Worm (Caenorhabditis elegans): ENCODE results near the gene spat-2.
A peak's percentile ranks its signal among the peaks of the same experiment; 100 is the strongest.

Gene spat-2

DNA sequence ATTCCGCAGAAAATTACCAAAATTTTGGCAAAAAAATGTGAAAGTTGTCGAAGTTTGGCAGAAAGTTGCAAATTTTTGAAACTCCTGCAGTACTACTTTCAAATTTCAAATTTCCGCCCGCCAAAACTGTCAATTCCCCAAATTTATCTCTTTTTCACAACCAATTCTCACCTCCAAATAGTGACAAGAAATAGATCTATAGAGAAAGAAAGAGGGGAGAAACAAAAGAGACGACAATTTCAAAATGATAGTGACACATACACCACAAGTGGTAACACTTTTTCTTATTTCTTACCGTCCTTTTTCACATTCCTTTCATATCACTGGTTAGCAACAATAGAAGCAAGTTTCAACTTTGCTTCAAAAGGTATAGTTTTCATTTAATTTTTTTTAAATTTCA, 47.3 kb downstream of the spat-2 start:
- no peak for TF ChIP-seq ama-1 (optimal IDR thresholded peaks at IDR 0.05)
- TF ChIP-seq ama-1 (GFP tag; optimal IDR thresholded peaks at IDR 0.05) = no peak
- TF ChIP-seq nhr-80 (tag; optimal IDR thresholded peaks at IDR 0.05) = peak; percentile 73

DNA sequence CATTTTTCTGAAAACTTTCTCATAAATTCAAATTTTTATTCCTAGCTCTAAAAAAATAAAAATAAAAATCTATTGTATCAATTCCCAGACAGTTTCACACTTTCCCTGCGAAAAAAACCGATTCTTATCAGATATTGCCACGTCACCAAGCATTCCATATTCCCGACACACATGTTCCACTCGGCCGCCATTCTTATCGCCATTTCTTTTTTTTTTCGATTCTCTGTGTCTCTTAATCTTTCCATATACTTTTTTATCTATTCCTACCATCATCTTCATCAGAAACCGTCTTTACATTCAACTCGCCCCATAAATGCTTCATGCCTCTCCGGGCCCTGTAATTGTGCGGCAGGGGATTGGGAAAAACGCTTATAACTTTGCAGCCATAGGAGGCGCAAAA, 50.7 kb downstream of the spat-2 start:
- TF ChIP-seq snpc-4 (GFP tag; optimal IDR thresholded peaks at IDR 0.05) (no peak), snpc-4 (tag; optimal IDR thresholded peaks at IDR 0.05) (peak in 2 of 4 experiments; percentile 34), bed-1 (GFP tag; IDR thresholded peaks at IDR 0.05) (no peak), let-607 (tag; optimal IDR thresholded peaks at IDR 0.05) (peak; percentile 72 to 89), nhr-80 (tag; optimal IDR thresholded peaks at IDR 0.05) (peak; percentile 81), attf-5 (GFP tag; optimal IDR thresholded peaks at IDR 0.05) (peak; percentile 29)

DNA sequence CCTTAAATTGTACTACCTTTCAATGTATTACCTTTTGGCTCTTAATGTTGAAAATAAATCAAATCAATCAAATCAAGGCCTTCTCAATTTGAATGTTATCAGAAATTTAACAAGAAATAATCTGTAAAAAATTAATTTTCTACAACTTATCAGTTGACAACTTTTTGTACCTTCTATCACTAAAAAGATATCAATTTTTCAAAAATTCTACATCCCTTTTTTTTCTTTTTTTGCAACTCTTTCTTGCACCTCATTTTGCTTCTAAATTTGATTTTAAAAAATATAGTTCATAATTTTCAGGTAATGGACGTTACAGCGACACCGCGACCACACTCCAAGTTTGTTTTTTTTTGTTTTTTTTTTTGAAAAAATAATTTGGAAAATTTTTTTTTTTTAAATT, 51.4 kb downstream of the spat-2 start, which contains the start of gene W09D6.5:
TSS of gene W09D6.5 (plus strand) at position 301 of the 400 bp plus-strand sequence.
- TF ChIP-seq egl-18 (GFP tag; IDR thresholded peaks at IDR 0.05) = no peak
- no peak for TF ChIP-seq tbp1 (GFP tag; optimal IDR thresholded peaks at IDR 0.05)
- no peak for TF ChIP-seq ztf-18 (tag; optimal IDR thresholded peaks at IDR 0.05)
- no peak for TF ChIP-seq gei-17 (GFP tag; optimal IDR thresholded peaks at IDR 0.05)
- TF ChIP-seq F52B5.7 (tag; optimal IDR thresholded peaks at IDR 0.05) = no peak
- TF ChIP-seq let-526 (GFP tag; IDR thresholded peaks at IDR 0.05) = no peak
- TF ChIP-seq dpl-1 (GFP tag; optimal IDR thresholded peaks at IDR 0.05) = no peak
- TF ChIP-seq Y67H2A.10 (GFP tag; conservative IDR thresholded peaks at IDR 0.05) = no peak
- TF ChIP-seq K12H6.12 (tag; optimal IDR thresholded peaks at IDR 0.05) = no peak
- no peak for TF ChIP-seq lsy-27 (tag; optimal IDR thresholded peaks at IDR 0.05; ENCODE audit: borderline replicate concordance, insufficient read depth)
- no peak for TF ChIP-seq B0019.2 (GFP tag; conservative IDR thresholded peaks at IDR 0.05)
- TF ChIP-seq bed-1 (GFP tag; IDR thresholded peaks at IDR 0.05) = no peak
- TF ChIP-seq lin-35 (GFP tag; optimal IDR thresholded peaks at IDR 0.05) = no peak
- TF ChIP-seq akir-1 (GFP tag; optimal IDR thresholded peaks at IDR 0.05) = no peak
- no peak for TF ChIP-seq ceh-100 (GFP tag; IDR thresholded peaks at IDR 0.05)
- TF ChIP-seq ceh-58 (GFP tag; IDR thresholded peaks at IDR 0.05) = no peak
- no peak for TF ChIP-seq rcor-1 (GFP tag; IDR thresholded peaks at IDR 0.05)
- no peak for TF ChIP-seq nhr-80 (tag; optimal IDR thresholded peaks at IDR 0.05)
- no peak for TF ChIP-seq hlh-26 (GFP tag; conservative IDR thresholded peaks at IDR 0.05)

DNA sequence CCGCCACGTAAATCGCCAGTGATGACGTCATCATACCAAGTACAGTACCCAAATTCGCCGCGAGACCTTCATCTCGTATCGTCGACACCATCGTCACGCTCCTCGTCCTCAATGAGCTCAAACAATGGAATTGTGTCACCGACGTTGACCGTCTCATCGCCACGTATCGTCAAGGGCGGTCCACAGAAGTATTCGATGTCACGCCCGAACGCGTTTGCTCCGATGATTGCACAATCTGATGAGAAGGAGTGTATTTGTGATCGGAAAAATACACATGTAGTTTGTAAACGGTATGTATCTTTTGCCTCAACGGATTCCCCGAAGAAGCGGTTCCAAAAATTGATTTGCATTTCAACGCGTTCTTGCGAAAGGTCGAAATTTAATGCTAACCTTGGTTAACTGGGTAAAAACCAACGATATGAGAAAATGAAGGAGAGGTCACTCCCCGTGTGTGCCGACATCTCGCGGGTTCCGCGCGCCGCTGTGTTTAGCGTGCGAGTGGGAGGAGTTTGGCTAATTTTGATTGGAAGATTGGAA, 53.4 kb downstream of the spat-2 start:
- TF ChIP-seq hsf-1 (GFP tag; IDR thresholded peaks at IDR 0.05) (peak; percentile 52), ceh-100 (GFP tag; IDR thresholded peaks at IDR 0.05) (peak; percentile 90), sdz-38 (tag; optimal IDR thresholded peaks at IDR 0.05) (no peak), sea-2 (GFP tag; IDR thresholded peaks at IDR 0.05) (no peak), cebp-1 (GFP tag; IDR thresholded peaks at IDR 0.05) (no peak), cebp-1 (tag; optimal IDR thresholded peaks at IDR 0.05) (peak; percentile 50), B0019.2 (GFP tag; conservative IDR thresholded peaks at IDR 0.05) (no peak), let-526 (GFP tag; IDR thresholded peaks at IDR 0.05) (no peak), hlh-12 (tag; optimal IDR thresholded peaks at IDR 0.05) (no peak), ekl-4 (GFP tag; IDR thresholded peaks at IDR 0.05) (peak; percentile 71), madf-6 (GFP tag; IDR thresholded peaks at IDR 0.05) (peak; percentile 71), ztf-28 (GFP tag; IDR thresholded peaks at IDR 0.05) (no peak; the same call in 1 of the 2 replicates), Y53G8AR.9 (GFP tag; conservative IDR thresholded peaks at IDR 0.05) (peak; percentile 54; the same call in 1 of the 2 replicates), rpc-1 (optimal IDR thresholded peaks at IDR 0.05) (no peak), rpc-1 (tag; optimal IDR thresholded peaks at IDR 0.05) (no peak), mcd-1 (GFP tag; IDR thresholded peaks at IDR 0.05) (peak; percentile 62), F57C9.4 (tag; optimal IDR thresholded peaks at IDR 0.05) (peak; percentile 9), ceh-58 (GFP tag; IDR thresholded peaks at IDR 0.05) (0 out of 2 replicates have a peak, but pooled peaks have one; percentile 27), mxl-1 (tag; optimal IDR thresholded peaks at IDR 0.05) (no peak), C17E4.6 (GFP tag; IDR thresholded peaks at IDR 0.05) (peak; percentile 62; the same call in 1 of the 2 replicates), zfh-2 (GFP tag; conservative IDR thresholded peaks at IDR 0.05) (no peak; the same call in 1 of the 2 replicates), nhr-27 (tag; optimal IDR thresholded peaks at IDR 0.05) (no peak), F23B12.7 (tag; optimal IDR thresholded peaks at IDR 0.05; ENCODE audit: insufficient read depth) (peak; percentile 46), ztf-6 (GFP tag; IDR thresholded peaks at IDR 0.05) (no peak)
